Worm (Caenorhabditis elegans) whole organism, L1 larva: Measurements from ENCODE around the gene K08H2.2.

Experiments used
- aha-1 ChIP-seq: fragments of 150-350 bp; optimal IDR thresholded peaks from 2 replicates; lab custom pipeline; 2014; ENCODE audit warnings: missing biosample characterization, missing genetic modification characterization
- blmp-1 ChIP-seq: fragments of 150-350 bp; optimal IDR thresholded peaks from 2 replicates; lab custom pipeline; 2014; ENCODE audit warnings: missing biosample characterization, missing genetic modification characterization
- ceh-8 ChIP-seq: fragments of 200-800 bp; sonication (Bioruptor generic); optimal IDR thresholded peaks from 2 replicates; lab custom pipeline; 2018; ENCODE audit warnings: mild to moderate bottlenecking, missing genetic modification characterization, moderate library complexity, missing compliant biosample characterization
- ceh-82 ChIP-seq, 3 experiments: fragments of 150-350 bp in 1 of 3; sonication (generic microtip) in 2 of 3; optimal IDR thresholded peaks; 2 replicates each; lab custom pipeline; 2014 to 2017; ENCODE audit warnings: missing biosample characterization in 3 of 3, missing genetic modification characterization in 3 of 3
- ceh-88 ChIP-seq: fragments of 200-800 bp; sonication (Bioruptor generic); IDR thresholded peaks from 2 replicates; pipeline ENCODE4 v1.3.6; 2022; ENCODE audit warnings: missing genetic modification characterization, missing compliant biosample characterization
- efl-1 ChIP-seq, 4 experiments: fragments of 150-350 bp; optimal IDR thresholded peaks in 3 of 4; peaks in 1 of 4; 1 replicate in 1 of 4; 2 replicates in 3 of 4; lab custom pipeline; 2014; ENCODE audit warnings: missing biosample characterization in 2 of 4, missing genetic modification characterization in 2 of 4, missing genetic modification reagents in 2 of 4
- elt-2 ChIP-seq: sonication (generic microtip); optimal IDR thresholded peaks from 2 replicates; lab custom pipeline; 2016; ENCODE audit warnings: missing genetic modification characterization, mild to moderate bottlenecking, inconsistent platforms, missing compliant biosample characterization, missing genetic modification reagents
- fkh-8 ChIP-seq: sonication (generic microtip); optimal IDR thresholded peaks from 2 replicates; lab custom pipeline; 2016; ENCODE audit warnings: mild to moderate bottlenecking, missing genetic modification characterization, missing compliant biosample characterization
- fos-1 ChIP-seq: fragments of 150-350 bp; optimal IDR thresholded peaks from 2 replicates; lab custom pipeline; 2014; ENCODE audit warnings: missing biosample characterization, missing genetic modification characterization
- hpl-2 ChIP-seq: fragments of 150-350 bp; optimal IDR thresholded peaks from 2 replicates; lab custom pipeline; 2014; ENCODE audit warnings: missing biosample characterization, missing genetic modification reagents, missing genetic modification characterization
- isw-1 ChIP-seq: fragments of 200-800 bp; sonication (Bioruptor generic); IDR thresholded peaks from 2 replicates; pipeline ENCODE4 v1.3.6; 2022; ENCODE audit warnings: missing genetic modification characterization, missing compliant biosample characterization
- jun-1 ChIP-seq: fragments of 150-350 bp; optimal IDR thresholded peaks from 2 replicates; lab custom pipeline; 2014; ENCODE audit warnings: missing biosample characterization, missing genetic modification reagents, missing genetic modification characterization
- lin-14 ChIP-seq: fragments of 200-800 bp; sonication (Bioruptor generic); optimal IDR thresholded peaks from 2 replicates; lab custom pipeline; 2018; ENCODE audit warnings: mild to moderate bottlenecking, missing genetic modification characterization, moderate library complexity, missing compliant biosample characterization
- lsy-2 ChIP-seq, 2 experiments: fragments of 150-350 bp; optimal IDR thresholded peaks; 2 replicates each; lab custom pipeline; 2014; ENCODE audit warnings: missing biosample characterization in 2 of 2, missing genetic modification characterization in 2 of 2
- mab-9 ChIP-seq: fragments of 200-800 bp; sonication (Bioruptor generic); IDR thresholded peaks from 2 replicates; pipeline ENCODE4 v1.3.6; 2022; ENCODE audit warnings: missing genetic modification reagents, missing genetic modification characterization, missing compliant biosample characterization
- mdl-1 ChIP-seq, 2 experiments: fragments of 150-350 bp; optimal IDR thresholded peaks; 2 replicates each; lab custom pipeline; 2014 to 2017; ENCODE audit warnings: missing biosample characterization in 2 of 2, missing genetic modification characterization in 2 of 2, inconsistent platforms in 1 of 2
- mef-2 ChIP-seq: fragments of 150-350 bp; optimal IDR thresholded peaks from 2 replicates; lab custom pipeline; 2014; ENCODE audit warnings: missing biosample characterization, missing genetic modification characterization
- mep-1 ChIP-seq: fragments of 150-350 bp; optimal IDR thresholded peaks from 2 replicates; lab custom pipeline; 2014; ENCODE audit warnings: missing biosample characterization, missing genetic modification characterization
- nhr-20 ChIP-seq: sonication (generic microtip); optimal IDR thresholded peaks from 2 replicates; lab custom pipeline; 2016; ENCODE audit warnings: mild to moderate bottlenecking, missing genetic modification characterization, missing compliant biosample characterization
- nhr-47 ChIP-seq: sonication (generic microtip); optimal IDR thresholded peaks from 2 replicates; lab custom pipeline; 2016; ENCODE audit warnings: mild to moderate bottlenecking, missing genetic modification characterization, moderate library complexity, missing compliant biosample characterization
- nhr-76 ChIP-seq: sonication (generic microtip); optimal IDR thresholded peaks from 2 replicates; lab custom pipeline; 2017; ENCODE audit warnings: missing biosample characterization, missing genetic modification characterization
- nhr-77 ChIP-seq: fragments of 150-350 bp; optimal IDR thresholded peaks from 2 replicates; lab custom pipeline; 2014; ENCODE audit warnings: missing biosample characterization, missing genetic modification characterization
- nhr-85 ChIP-seq: sonication (generic microtip); peaks from one replicate; lab custom pipeline; 2016; ENCODE audit warnings: missing genetic modification characterization, inconsistent platforms, missing compliant biosample characterization
- pqm-1 ChIP-seq: sonication (generic microtip); optimal IDR thresholded peaks from 3 replicates; lab custom pipeline; 2017; ENCODE audit warnings: missing biosample characterization, missing genetic modification characterization
- rnt-1 ChIP-seq: sonication (generic microtip); optimal IDR thresholded peaks from 2 replicates; lab custom pipeline; 2016; ENCODE audit warnings: mild to moderate bottlenecking, missing genetic modification characterization, moderate library complexity, missing compliant biosample characterization
- skn-1 ChIP-seq: fragments of 150-350 bp; optimal IDR thresholded peaks from 2 replicates; lab custom pipeline; 2014; ENCODE audit warnings: missing biosample characterization, missing genetic modification characterization
- snpc-4 ChIP-seq: fragments of 150-350 bp; optimal IDR thresholded peaks from 2 replicates; lab custom pipeline; 2014; ENCODE audit warnings: missing biosample characterization, missing genetic modification characterization
- snu-23 ChIP-seq: sonication (generic microtip); optimal IDR thresholded peaks from 2 replicates; lab custom pipeline; 2016; ENCODE audit warnings: missing genetic modification characterization, missing compliant biosample characterization
- sox-4 ChIP-seq: sonication (generic microtip); optimal IDR thresholded peaks from 2 replicates; lab custom pipeline; 2016; ENCODE audit warnings: missing genetic modification characterization, missing compliant biosample characterization
- sptf-1 ChIP-seq: fragments of 150-350 bp; optimal IDR thresholded peaks from 2 replicates; lab custom pipeline; 2014; ENCODE audit warnings: missing biosample characterization, missing genetic modification characterization
- sup-37 ChIP-seq: fragments of 200-800 bp; sonication (Bioruptor generic); optimal IDR thresholded peaks from 2 replicates; lab custom pipeline; 2018; ENCODE audit warnings: mild to moderate bottlenecking, missing genetic modification characterization, missing compliant biosample characterization
- tbx-2 ChIP-seq: sonication (generic microtip); optimal IDR thresholded peaks from 2 replicates; lab custom pipeline; 2016; ENCODE audit warnings: missing genetic modification characterization, missing compliant biosample characterization
- unc-130 ChIP-seq: fragments of 150-350 bp; optimal IDR thresholded peaks from 2 replicates; lab custom pipeline; 2017; ENCODE audit warnings: missing biosample characterization, missing genetic modification characterization, inconsistent platforms
- unc-62 ChIP-seq: fragments of 150-350 bp; optimal IDR thresholded peaks from 2 replicates; lab custom pipeline; 2014; ENCODE audit warnings: missing biosample characterization, missing genetic modification reagents, missing genetic modification characterization
- unc-86 ChIP-seq: sonication (generic microtip); optimal IDR thresholded peaks from 2 replicates; lab custom pipeline; 2016; ENCODE audit warnings: missing genetic modification characterization, missing compliant biosample characterization
- unc-98 ChIP-seq: fragments of 200-800 bp; sonication (Bioruptor generic); IDR thresholded peaks from 2 replicates; pipeline ENCODE4 v1.3.6; 2022; ENCODE audit warnings: missing genetic modification characterization, missing compliant biosample characterization
- vab-15 ChIP-seq: sonication (generic microtip); optimal IDR thresholded peaks from 2 replicates; lab custom pipeline; 2017; ENCODE audit warnings: missing genotype, mild to moderate bottlenecking, missing genetic modification characterization, missing compliant biosample characterization

The K08H2.2 gene

ce11 chrX:13238197-13238596, 3.4 kb upstream of the K08H2.2 start, which contains the start of gene K08H2.4:
Gene K08H2.4 (plus strand): TSS chrX:13238497.
- no peak for TF ChIP-seq efl-1 (optimal IDR thresholded peaks at IDR 0.05; lab: Kevin White, UChicago)
- peak in 1 of 2 experiments; percentile 40 for TF ChIP-seq efl-1 (GFP tag; optimal IDR thresholded peaks at IDR 0.05 in 1 of 2; lab: Kevin White, UChicago)
- TF ChIP-seq snpc-4 (tag; lab: Kevin White, UChicago) = no peak

- TF ChIP-seq nhr-47 = no peak
- no peak for TF ChIP-seq skn-1
- no peak for TF ChIP-seq nhr-85 (tag; lab: Kevin White, UChicago)
Measured at ce11 chrX:13237102-13237501, 2.3 kb upstream of the K08H2.2 start, which contains the start of gene K08H2.3. Gene K08H2.3 (plus strand): TSS chrX:13237402.

ce11 chrX:13232259-13232658, 2.5 kb downstream of the K08H2.2 start, which contains the start of gene bgnt-1.5:
Gene bgnt-1.5 (minus strand): TSS chrX:13232359.
- TF ChIP-seq jun-1 = no peak
- no peak for TF ChIP-seq snpc-4 (tag; lab: Kevin White, UChicago)
- no peak for TF ChIP-seq unc-62 (GFP tag; lab: Kevin White, UChicago)
- TF ChIP-seq mab-9 (GFP tag; lab: Robert Waterston, UW) = no peak
- TF ChIP-seq sptf-1 (tag; lab: Kevin White, UChicago) = no peak
- no peak for TF ChIP-seq blmp-1
- TF ChIP-seq nhr-76 (tag; lab: Kevin White, UChicago) = no peak
- no peak for TF ChIP-seq ceh-8
- TF ChIP-seq vab-15 (tag; lab: Kevin White, UChicago) = no peak
- no peak for TF ChIP-seq unc-130 (tag; lab: Kevin White, UChicago)
- no peak for TF ChIP-seq tbx-2 (tag; lab: Kevin White, UChicago)
- no peak for TF ChIP-seq aha-1 (tag; lab: Kevin White, UChicago)
- no peak for TF ChIP-seq nhr-85 (tag; lab: Kevin White, UChicago)
- no peak for TF ChIP-seq unc-98 (GFP tag; lab: Robert Waterston, UW)
- TF ChIP-seq fos-1 = no peak
- TF ChIP-seq mef-2 (tag; lab: Kevin White, UChicago) = no peak
- TF ChIP-seq mdl-1 (tag; optimal IDR thresholded peaks at IDR 0.05; lab: Kevin White, UChicago) = no peak
- no peak for TF ChIP-seq pqm-1 (tag; lab: Kevin White, UChicago)
- TF ChIP-seq nhr-77 (tag; lab: Kevin White, UChicago) = no peak
- no peak for TF ChIP-seq rnt-1 (tag; lab: Kevin White, UChicago)

ce11 chrX:13227778-13228177, 7.0 kb downstream of the K08H2.2 start:
- no peak for TF ChIP-seq nhr-20
- no peak for TF ChIP-seq hpl-2 (GFP tag; lab: Kevin White, UChicago)
- TF ChIP-seq isw-1 = no peak
- TF ChIP-seq fos-1 = no peak
- no peak for TF ChIP-seq sox-4 (tag; lab: Kevin White, UChicago)
- TF ChIP-seq snu-23 (GFP tag; lab: Kevin White, UChicago) = no peak
- no peak for TF ChIP-seq jun-1
- TF ChIP-seq fkh-8 (tag; lab: Kevin White, UChicago) = no peak
- no peak for TF ChIP-seq lsy-2 (tag; optimal IDR thresholded peaks at IDR 0.05; lab: Kevin White, UChicago)
- no peak for TF ChIP-seq elt-2
- TF ChIP-seq sup-37 (GFP tag; lab: Kevin White, UChicago) = no peak
- no peak for TF ChIP-seq efl-1 (optimal IDR thresholded peaks at IDR 0.05; lab: Kevin White, UChicago)
- no peak for TF ChIP-seq efl-1 (GFP tag; optimal IDR thresholded peaks at IDR 0.05 in 1 of 2; lab: Kevin White, UChicago)
- TF ChIP-seq rnt-1 (tag; lab: Kevin White, UChicago) = no peak
- no peak for TF ChIP-seq ceh-88

ce11 chrX:13226614-13227096, 8.1 kb downstream of the K08H2.2 start, which contains the start of gene skr-21:
Gene skr-21 (minus strand): TSS chrX:13226664.
- TF ChIP-seq unc-86 (tag; lab: Kevin White, UChicago) = no peak
- TF ChIP-seq blmp-1 = peak; percentile 76
- no peak for TF ChIP-seq ceh-82 (tag; optimal IDR thresholded peaks at IDR 0.05; lab: Kevin White, UChicago)
- no peak for TF ChIP-seq skn-1
- TF ChIP-seq mep-1 (tag; lab: Kevin White, UChicago) = peak; percentile 46
- no peak for TF ChIP-seq tbx-2 (tag; lab: Kevin White, UChicago)
- TF ChIP-seq lin-14 (GFP tag; lab: Kevin White, UChicago) = peak; percentile 6
- TF ChIP-seq, all 84 proteins: peak for 3
